Worm (Caenorhabditis elegans) whole organism, early embryonic: ENCODE measurements around the gene clc-26.

Experiments used
- B0310.2 ChIP-seq: sonication (generic microtip); optimal IDR thresholded peaks from 2 replicates; lab custom pipeline; 2016; ENCODE audit warnings: mild to moderate bottlenecking, missing genetic modification characterization, missing compliant biosample characterization
- ama-1 ChIP-seq: fragments of 150-350 bp; optimal IDR thresholded peaks from 2 replicates; lab custom pipeline; 2014
- hmg-4 ChIP-seq: fragments of 200-800 bp; sonication (Bioruptor generic); optimal IDR thresholded peaks from 2 replicates; lab custom pipeline; 2018; ENCODE audit warnings: mild to moderate bottlenecking, missing genetic modification characterization, missing compliant biosample characterization
- tbx-37 ChIP-seq: fragments of 200-800 bp; sonication (Bioruptor generic); conservative IDR thresholded peaks from 2 replicates; pipeline ENCODE4 v1.3.6; 2022; ENCODE audit warnings: missing genetic modification reagents, missing genetic modification characterization, missing compliant biosample characterization

DNA sequence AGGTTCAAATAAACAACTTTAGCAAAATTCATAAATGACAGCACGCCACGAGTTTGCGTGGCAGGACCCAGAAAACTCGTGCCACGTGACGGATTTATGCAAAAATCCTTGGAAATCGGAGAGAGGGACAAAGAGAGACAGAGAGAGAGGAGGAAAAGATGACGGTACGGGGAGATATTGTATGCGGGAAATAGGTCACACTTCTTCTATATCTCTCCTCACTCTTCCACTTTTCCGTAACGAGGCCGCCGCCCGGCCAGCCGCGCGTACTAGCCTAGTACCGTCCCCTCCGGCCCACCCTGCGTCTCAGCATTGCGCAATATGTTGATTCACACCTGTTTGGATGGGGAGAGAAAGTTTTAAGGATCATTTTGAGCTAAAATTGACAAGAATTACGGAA lies 23.2 kb upstream of the clc-26 start:
- TF ChIP-seq ama-1 (no peak), B0310.2 (tag; lab: Kevin White, UChicago) (no peak), tbx-37 (GFP tag; lab: Robert Waterston, UW) (no peak), hmg-4 (GFP tag; lab: Kevin White, UChicago) (peak; percentile 56)
